Worm (Caenorhabditis elegans): ENCODE data around the gene cht-1.

ce11 chrX:3385362-3385761, 14.5 kb downstream of the cht-1 start, which contains the start of gene acp-1:
- TF ChIP-seq eyg-1 (tag; optimal IDR thresholded peaks at IDR 0.05) = no peak
- no peak for TF ChIP-seq tbx-2 (tag; optimal IDR thresholded peaks at IDR 0.05)
- TF ChIP-seq dve-1 (tag; optimal IDR thresholded peaks at IDR 0.05) = no peak
